Worm (Caenorhabditis elegans) whole organism, L1 larva: Measurements from ENCODE around the gene cbp-2.

ENCODE experiments used
- lin-39 ChIP-seq: fragments of 150-350 bp; optimal IDR thresholded peaks from 2 replicates; lab custom pipeline; 2014; ENCODE audit warnings: missing biosample characterization, missing genetic modification reagents, missing genetic modification characterization
- zag-1 ChIP-seq: fragments of 150-350 bp; optimal IDR thresholded peaks from 2 replicates; lab custom pipeline; 2014; ENCODE audit warnings: missing biosample characterization, missing genetic modification characterization

- no peak for TF ChIP-seq lin-39
- TF ChIP-seq zag-1 (tag; lab: Kevin White, UChicago) = no peak
Measured at ce11 chrIII:9922310-9922709, 664 bp upstream of the cbp-2 start.
